Fruit fly (Drosophila melanogaster) whole organism, embryonic: ENCODE data around the gene CG43702.

Experiments
- Antp ChIP-seq: fragments of 200-800 bp; sonication (Bioruptor generic); optimal IDR thresholded peaks from 3 replicates; lab custom pipeline; 2016; ENCODE audit warnings: missing biosample characterization, missing genetic modification characterization
- B-H1 ChIP-seq: fragments of 200-800 bp; sonication (Bioruptor generic); IDR thresholded peaks from 3 replicates; pipeline ENCODE4 v1.3.6; 2022; ENCODE audit warnings: missing biosample characterization, missing genetic modification characterization
- CG12942 ChIP-seq: fragments of 200-800 bp; sonication (Bioruptor generic); optimal IDR thresholded peaks from 3 replicates; lab custom pipeline; 2016; ENCODE audit warnings: missing biosample characterization, missing genetic modification characterization
- CG13894 ChIP-seq: fragments of 200-800 bp; sonication (Bioruptor generic); optimal IDR thresholded peaks from 3 replicates; lab custom pipeline; 2018; ENCODE audit warnings: missing biosample characterization, mild to moderate bottlenecking, missing genetic modification characterization, moderate library complexity
- CG14014 ChIP-seq: fragments of 200-800 bp; sonication (Bioruptor generic); IDR thresholded peaks from 2 replicates; pipeline ENCODE4 v1.3.6; 2022; ENCODE audit warnings: missing biosample characterization, missing genetic modification characterization
- CG1647 ChIP-seq: fragments of 200-800 bp; sonication (Bioruptor generic); optimal IDR thresholded peaks from 3 replicates; lab custom pipeline; 2016; ENCODE audit warnings: missing biosample characterization, missing genetic modification characterization
- CG18599 ChIP-seq: fragments of 200-800 bp; sonication (Bioruptor generic); optimal IDR thresholded peaks from 3 replicates; lab custom pipeline; 2017; ENCODE audit warnings: missing biosample characterization, missing genetic modification characterization, mild to moderate bottlenecking, moderate library complexity, missing genetic modification reagents
- CG18619 ChIP-seq: fragments of 200-800 bp; sonication (Bioruptor generic); optimal IDR thresholded peaks from 3 replicates; lab custom pipeline; 2017; ENCODE audit warnings: missing biosample characterization, mild to moderate bottlenecking, missing genetic modification characterization
- CG2129 ChIP-seq: fragments of 200-800 bp; sonication (Bioruptor generic); IDR thresholded peaks from 2 replicates; pipeline ENCODE4 v1.3.6; 2022; ENCODE audit warnings: missing biosample characterization, missing genetic modification characterization; ENCODE audit not compliant: partially characterized antibody
- CG3281 ChIP-seq: fragments of 200-800 bp; sonication (Bioruptor generic); optimal IDR thresholded peaks from 3 replicates; lab custom pipeline; 2017; ENCODE audit warnings: missing biosample characterization, mild to moderate bottlenecking, missing genetic modification characterization
- CG3407 ChIP-seq: fragments of 200-800 bp; sonication (Bioruptor generic); optimal IDR thresholded peaks from 2 replicates; lab custom pipeline; 2018; ENCODE audit warnings: missing biosample characterization, mild to moderate bottlenecking, missing genetic modification characterization
- CG3838 ChIP-seq: fragments of 200-800 bp; sonication (Bioruptor generic); optimal IDR thresholded peaks from 3 replicates; lab custom pipeline; 2016; ENCODE audit warnings: missing biosample characterization, missing genetic modification characterization
- CG3847 ChIP-seq: fragments of 200-800 bp; sonication (Bioruptor generic); IDR thresholded peaks from 2 replicates; pipeline ENCODE4 v1.3.6; 2022; ENCODE audit warnings: missing biosample characterization, missing genetic modification characterization
- CG4707 ChIP-seq: fragments of 200-800 bp; sonication (Bioruptor generic); optimal IDR thresholded peaks from 2 replicates; lab custom pipeline; 2018; ENCODE audit warnings: missing biosample characterization, mild to moderate bottlenecking, missing genetic modification characterization, moderate library complexity
- CG4820 ChIP-seq: fragments of 200-800 bp; sonication (Bioruptor generic); optimal IDR thresholded peaks from 3 replicates; lab custom pipeline; 2016; ENCODE audit warnings: missing biosample characterization, missing genetic modification characterization
- CG6654 ChIP-seq: fragments of 200-800 bp; sonication (Bioruptor generic); optimal IDR thresholded peaks from 2 replicates; lab custom pipeline; 2017; ENCODE audit warnings: missing biosample characterization, mild to moderate bottlenecking, missing genetic modification characterization
- CG6854 ChIP-seq: fragments of 200-800 bp; sonication (Bioruptor generic); optimal IDR thresholded peaks from 3 replicates; lab custom pipeline; 2017; ENCODE audit warnings: missing biosample characterization, mild to moderate bottlenecking, missing genetic modification characterization
- CG7556 ChIP-seq: fragments of 200-800 bp; sonication (Bioruptor generic); optimal IDR thresholded peaks from 2 replicates; lab custom pipeline; 2017; ENCODE audit warnings: missing biosample characterization, mild to moderate bottlenecking, missing genetic modification characterization
- CG8281 ChIP-seq: fragments of 200-800 bp; sonication (Bioruptor generic); optimal IDR thresholded peaks from 2 replicates; lab custom pipeline; 2018; ENCODE audit warnings: missing biosample characterization, mild to moderate bottlenecking, missing genetic modification characterization, moderate library complexity
- CG9817 ChIP-seq: fragments of 200-800 bp; sonication (Bioruptor generic); optimal IDR thresholded peaks from 2 replicates; lab custom pipeline; 2018; ENCODE audit warnings: missing biosample characterization, mild to moderate bottlenecking, missing genetic modification characterization, moderate library complexity
- ERR ChIP-seq: fragments of 200-800 bp; sonication (Bioruptor generic); optimal IDR thresholded peaks from 2 replicates; lab custom pipeline; 2016; ENCODE audit warnings: missing biosample characterization, missing genetic modification characterization
- Hmr ChIP-seq: fragments of 200-800 bp; sonication (Bioruptor generic); optimal IDR thresholded peaks from 3 replicates; lab custom pipeline; 2017; ENCODE audit warnings: mild to moderate bottlenecking, missing biosample characterization, missing genetic modification reagents, missing genetic modification characterization
- Meics ChIP-seq: fragments of 200-800 bp; sonication (Bioruptor generic); optimal IDR thresholded peaks from 2 replicates; lab custom pipeline; 2017; ENCODE audit warnings: missing biosample characterization, mild to moderate bottlenecking, missing genetic modification characterization
- Mes4 ChIP-seq: fragments of 200-800 bp; sonication (Bioruptor generic); optimal IDR thresholded peaks from 2 replicates; lab custom pipeline; 2016; ENCODE audit warnings: missing biosample characterization, missing genetic modification characterization
- Mrtf ChIP-seq: fragments of 200-800 bp; sonication (Bioruptor generic); IDR thresholded peaks from 3 replicates; pipeline ENCODE4 v1.3.6; 2022; ENCODE audit warnings: missing biosample characterization, missing genetic modification characterization
- Optix ChIP-seq: fragments of 200-800 bp; sonication (Bioruptor generic); IDR thresholded peaks from 3 replicates; pipeline ENCODE4 v1.3.6; 2022; ENCODE audit warnings: missing biosample characterization, missing genetic modification characterization
- Rfx ChIP-seq: fragments of 200-800 bp; sonication (Bioruptor generic); IDR thresholded peaks from 2 replicates; pipeline ENCODE4 v1.3.6; 2022; ENCODE audit warnings: missing biosample characterization, missing genetic modification characterization
- Sry-β ChIP-seq: fragments of 200-800 bp; sonication (Bioruptor generic); optimal IDR thresholded peaks from 2 replicates; lab custom pipeline; 2018; ENCODE audit warnings: missing biosample characterization, mild to moderate bottlenecking, missing genetic modification characterization, moderate library complexity
- ab ChIP-seq: fragments of 200-800 bp; sonication (Bioruptor generic); optimal IDR thresholded peaks from 2 replicates; lab custom pipeline; 2016; ENCODE audit warnings: missing biosample characterization, missing genetic modification characterization
- amos ChIP-seq: fragments of 200-800 bp; sonication (Bioruptor generic); IDR thresholded peaks from 2 replicates; pipeline ENCODE4 v1.3.6; 2022; ENCODE audit warnings: missing biosample characterization, missing genetic modification characterization; ENCODE audit not compliant: partially characterized antibody
- ara ChIP-seq: fragments of 200-800 bp; sonication (Bioruptor generic); IDR thresholded peaks from 2 replicates; pipeline ENCODE4 v1.3.6; 2022; ENCODE audit warnings: missing biosample characterization, missing genetic modification characterization
- cg ChIP-seq: fragments of 200-800 bp; sonication (Bioruptor generic); optimal IDR thresholded peaks from 3 replicates; lab custom pipeline; 2019; ENCODE audit warnings: missing biosample characterization, mild to moderate bottlenecking, missing genetic modification characterization, moderate library complexity
- gsb-n ChIP-seq: fragments of 200-800 bp; sonication (Bioruptor generic); optimal IDR thresholded peaks from 3 replicates; lab custom pipeline; 2018; ENCODE audit warnings: missing biosample characterization, mild to moderate bottlenecking, missing genetic modification characterization
- lbe ChIP-seq: fragments of 200-800 bp; sonication (Bioruptor generic); optimal IDR thresholded peaks from 2 replicates; lab custom pipeline; 2016; ENCODE audit warnings: missing biosample characterization, mild to moderate bottlenecking, missing genetic modification characterization
- lov ChIP-seq, 2 experiments: fragments of 200-800 bp in 1 of 2; fragments of >200 bp in 1 of 2; sonication (Bioruptor generic) in 1 of 2; IDR thresholded peaks in 1 of 2; optimal IDR thresholded peaks in 1 of 2; 2 replicates in 1 of 2; 3 replicates in 1 of 2; pipeline versions ENCODE4 v1.3.6 to Lab custom; 2017 to 2022; ENCODE audit warnings: missing biosample characterization in 1 of 2, missing genetic modification characterization in 1 of 2
- mirr ChIP-seq: fragments of 200-800 bp; sonication (Bioruptor generic); optimal IDR thresholded peaks from 3 replicates; lab custom pipeline; 2018; ENCODE audit warnings: missing biosample characterization, mild to moderate bottlenecking, missing genetic modification characterization
- nau ChIP-seq: fragments of 200-800 bp; sonication (Bioruptor generic); optimal IDR thresholded peaks from 3 replicates; lab custom pipeline; 2017; ENCODE audit warnings: missing biosample characterization, mild to moderate bottlenecking, missing genetic modification characterization, missing genetic modification reagents
- p53 ChIP-seq: fragments of 200-800 bp; sonication (Bioruptor generic); optimal IDR thresholded peaks from 2 replicates; lab custom pipeline; 2016; ENCODE audit warnings: missing biosample characterization, missing genetic modification characterization
- pfk ChIP-seq: fragments of 200-800 bp; sonication (Bioruptor generic); optimal IDR thresholded peaks from 2 replicates; lab custom pipeline; 2018; ENCODE audit warnings: missing biosample characterization, mild to moderate bottlenecking, missing genetic modification characterization, moderate library complexity
- pnt ChIP-seq: fragments of 200-800 bp; sonication (Bioruptor generic); optimal IDR thresholded peaks from 3 replicates; lab custom pipeline; 2016; ENCODE audit warnings: missing biosample characterization, missing genetic modification characterization
- pros ChIP-seq: fragments of 200-800 bp; sonication (Bioruptor generic); optimal IDR thresholded peaks from 3 replicates; lab custom pipeline; 2019; ENCODE audit warnings: missing biosample characterization, mild to moderate bottlenecking, missing genetic modification characterization, moderate library complexity
- pzg ChIP-seq: fragments of 200-800 bp; sonication (Bioruptor generic); optimal IDR thresholded peaks from 3 replicates; lab custom pipeline; 2018; ENCODE audit warnings: missing biosample characterization, mild to moderate bottlenecking, missing genetic modification characterization, moderate library complexity
- salm ChIP-seq: fragments of 200-800 bp; sonication (Bioruptor generic); optimal IDR thresholded peaks from 2 replicates; lab custom pipeline; 2018; ENCODE audit warnings: missing biosample characterization, mild to moderate bottlenecking, missing genetic modification characterization
- schlank ChIP-seq: fragments of 200-800 bp; sonication (Bioruptor generic); optimal IDR thresholded peaks from 2 replicates; lab custom pipeline; 2018; ENCODE audit warnings: missing biosample characterization, mild to moderate bottlenecking, missing genetic modification characterization
- ssp ChIP-seq: fragments of 200-800 bp; sonication (Bioruptor generic); IDR thresholded peaks from 2 replicates; pipeline ENCODE4 v1.3.6; 2022; ENCODE audit warnings: missing biosample characterization, missing genetic modification characterization
- tup ChIP-seq: fragments of 200-800 bp; sonication (Bioruptor generic); optimal IDR thresholded peaks from 2 replicates; lab custom pipeline; 2016; ENCODE audit warnings: missing biosample characterization, mild to moderate bottlenecking, missing genetic modification characterization, moderate library complexity
- twi ChIP-seq: fragments of 200-800 bp; optimal IDR thresholded peaks from 2 replicates; lab custom pipeline; 2019; ENCODE audit warnings: missing biosample characterization, mild to moderate bottlenecking, missing genetic modification characterization, moderate library complexity

CG43702 gene

DNA sequence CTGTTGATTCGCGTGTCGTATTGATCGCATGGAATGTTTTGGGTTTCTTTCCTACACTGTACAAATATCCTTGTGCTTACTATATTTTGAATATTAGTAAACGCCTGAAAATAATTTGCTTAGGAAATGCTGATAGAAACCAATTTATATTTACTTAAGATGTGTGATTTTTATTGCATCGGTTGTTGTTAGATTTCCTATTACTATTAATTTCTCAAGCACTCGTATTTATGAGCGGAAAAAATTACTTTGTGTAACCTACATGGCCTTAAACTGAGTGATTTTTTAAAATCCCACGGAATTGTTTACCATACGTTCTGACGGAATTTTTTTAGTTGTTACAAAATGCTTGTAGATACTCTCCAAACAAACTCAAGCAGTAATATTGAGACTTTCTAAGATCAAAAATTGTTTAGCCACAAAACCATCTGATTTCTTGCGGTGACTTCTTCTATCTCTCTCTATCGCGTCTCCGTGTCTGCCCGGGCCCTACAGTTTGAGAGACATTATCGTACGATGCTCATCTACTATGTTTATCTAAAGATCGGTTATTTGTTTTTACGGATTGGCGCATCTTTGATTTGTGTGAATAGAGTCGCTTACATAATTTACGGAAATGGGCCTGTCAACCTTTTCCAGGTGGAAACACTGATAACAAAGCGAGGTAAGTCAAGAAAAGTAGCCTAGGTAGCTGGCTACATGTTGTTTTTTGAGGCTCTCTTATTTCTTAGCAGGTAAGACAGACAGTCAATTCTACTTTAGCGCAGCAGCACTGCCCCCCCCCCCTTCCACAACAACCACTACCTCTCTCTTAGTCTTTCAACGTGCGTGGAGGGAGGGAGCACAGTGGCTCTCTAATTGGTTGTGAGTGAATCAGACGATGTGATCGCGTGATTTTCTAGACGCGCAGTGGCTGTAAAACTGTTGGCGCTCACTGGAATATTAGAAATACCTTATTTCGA is 21.9 kb upstream of the CG43702 start (continued):
- TF ChIP-seq CG4820 (GFP tag; lab: Kevin White, UChicago) = peak; percentile 40
- peak; percentile 80 for TF ChIP-seq CG7556
- TF ChIP-seq CG3407 (GFP tag; lab: Kevin White, UChicago) = no peak
- TF ChIP-seq Sry-β = no peak
- peak; percentile 59 for TF ChIP-seq CG3281 (GFP tag; lab: Kevin White, UChicago)
- peak; percentile 19; the same call in 1 of the 2 replicates for TF ChIP-seq CG14014 (GFP tag; lab: Robert Waterston, UW)
- peak; percentile 42; the same call in 1 of the 2 replicates for TF ChIP-seq CG3847 (GFP tag; lab: Robert Waterston, UW)
- TF ChIP-seq pnt (GFP tag; lab: Kevin White, UChicago) = peak; percentile 68
- no peak for TF ChIP-seq gsb-n (tag; lab: Kevin White, UChicago)
- TF ChIP-seq Mes4 (GFP tag; lab: Kevin White, UChicago) = no peak
- TF ChIP-seq cg (GFP tag; lab: Kevin White, UChicago) = no peak
- TF ChIP-seq CG18619 (GFP tag; lab: Kevin White, UChicago) = peak; percentile 59
- TF ChIP-seq twi (tag; lab: Kevin White, UChicago) = peak; percentile 36
- no peak for TF ChIP-seq ssp
- TF ChIP-seq lov (optimal IDR thresholded peaks at IDR 0.05; lab: Kevin White, UChicago) = no peak
- peak; percentile 7; the same call in 1 of the 3 replicates for TF ChIP-seq lov (GFP tag; IDR thresholded peaks at IDR 0.05; lab: Robert Waterston, UW)
- TF ChIP-seq Antp (GFP tag; lab: Kevin White, UChicago) = peak; percentile 52
- TF ChIP-seq ara (GFP tag; lab: Robert Waterston, UW) = no peak; the same call in 1 of the 2 replicates
- no peak for TF ChIP-seq CG2129 (GFP tag; lab: Robert Waterston, UW)
- 0 out of 3 replicates have a peak, but pooled peaks have one; percentile 30 for TF ChIP-seq Mrtf
- no peak for TF ChIP-seq pfk (GFP tag; lab: Kevin White, UChicago)
- no peak for TF ChIP-seq salm (tag; lab: Kevin White, UChicago)
- no peak for TF ChIP-seq CG6854 (GFP tag; lab: Kevin White, UChicago)
- peak; percentile 33 for TF ChIP-seq Rfx (GFP tag; lab: Robert Waterston, UW)
- TF ChIP-seq pros (GFP tag; lab: Kevin White, UChicago) = peak; percentile 95
- TF ChIP-seq CG8281 = peak; percentile 16
- peak; percentile 18 for TF ChIP-seq mirr
- no peak for TF ChIP-seq lbe
- TF ChIP-seq CG6654 = peak; percentile 97
- peak; percentile 7 for TF ChIP-seq CG13894 (tag; lab: Kevin White, UChicago)
- TF ChIP-seq pzg (GFP tag; lab: Kevin White, UChicago) = no peak
- no peak for TF ChIP-seq nau (GFP tag; lab: Kevin White, UChicago)
- TF ChIP-seq amos (GFP tag; lab: Robert Waterston, UW) = 0 out of 2 replicates have a peak, but pooled peaks have one; percentile 22
- no peak for TF ChIP-seq CG1647
- peak; percentile 62 for TF ChIP-seq Meics (GFP tag; lab: Kevin White, UChicago)
- no peak for TF ChIP-seq ERR (GFP tag; lab: Kevin White, UChicago)
- TF ChIP-seq CG4707 (GFP tag; lab: Kevin White, UChicago) = peak; percentile 11
- peak; percentile 55 for TF ChIP-seq Hmr (GFP tag; lab: Kevin White, UChicago)
- TF ChIP-seq B-H1 (GFP tag; lab: Robert Waterston, UW) = no peak
- TF ChIP-seq tup (GFP tag; lab: Kevin White, UChicago) = no peak
- TF ChIP-seq CG3838 (GFP tag; lab: Kevin White, UChicago) = peak; percentile 44
- TF ChIP-seq CG12942 (GFP tag; lab: Kevin White, UChicago) = peak; percentile 11
- peak; percentile 36 for TF ChIP-seq CG18599 (GFP tag; lab: Kevin White, UChicago)
- no peak for TF ChIP-seq Optix (GFP tag; lab: Robert Waterston, UW)
- TF ChIP-seq schlank (tag; lab: Kevin White, UChicago) = peak; percentile 1
- peak; percentile 30 for TF ChIP-seq CG9817
- TF ChIP-seq p53 = no peak
- TF ChIP-seq ab (GFP tag; lab: Kevin White, UChicago) = no peak
